Fruit fly (Drosophila melanogaster) whole organism: ENCODE data around the gene CG13284.

Experiments
- EcR ChIP-seq, 2 experiments: fragments of >200 bp; optimal IDR thresholded peaks; 2 replicates each; lab custom pipeline; 2017; ENCODE audit warnings: missing biosample characterization in 2 of 2, missing genetic modification characterization in 2 of 2, missing genetic modification reagents in 2 of 2
- psq ChIP-seq: fragments of >200 bp; optimal IDR thresholded peaks from 2 replicates; lab custom pipeline; 2017
- usp ChIP-seq: fragments of >200 bp; optimal IDR thresholded peaks from 2 replicates; lab custom pipeline; 2017; ENCODE audit warnings: missing biosample characterization, missing genetic modification characterization, mixed read lengths

dm6 chr2L:16808752-16809151 lies 39.8 kb downstream of the CG13284 start:
- TF ChIP-seq usp (GFP tag; lab: Kevin White, UChicago) (no peak), psq (lab: Kevin White, UChicago) (no peak), EcR (GFP tag; optimal IDR thresholded peaks at IDR 0.05; lab: Kevin White, UChicago) (no peak)
